Fruit fly (Drosophila melanogaster): ENCODE measurements around the gene CG14182.

DNA sequence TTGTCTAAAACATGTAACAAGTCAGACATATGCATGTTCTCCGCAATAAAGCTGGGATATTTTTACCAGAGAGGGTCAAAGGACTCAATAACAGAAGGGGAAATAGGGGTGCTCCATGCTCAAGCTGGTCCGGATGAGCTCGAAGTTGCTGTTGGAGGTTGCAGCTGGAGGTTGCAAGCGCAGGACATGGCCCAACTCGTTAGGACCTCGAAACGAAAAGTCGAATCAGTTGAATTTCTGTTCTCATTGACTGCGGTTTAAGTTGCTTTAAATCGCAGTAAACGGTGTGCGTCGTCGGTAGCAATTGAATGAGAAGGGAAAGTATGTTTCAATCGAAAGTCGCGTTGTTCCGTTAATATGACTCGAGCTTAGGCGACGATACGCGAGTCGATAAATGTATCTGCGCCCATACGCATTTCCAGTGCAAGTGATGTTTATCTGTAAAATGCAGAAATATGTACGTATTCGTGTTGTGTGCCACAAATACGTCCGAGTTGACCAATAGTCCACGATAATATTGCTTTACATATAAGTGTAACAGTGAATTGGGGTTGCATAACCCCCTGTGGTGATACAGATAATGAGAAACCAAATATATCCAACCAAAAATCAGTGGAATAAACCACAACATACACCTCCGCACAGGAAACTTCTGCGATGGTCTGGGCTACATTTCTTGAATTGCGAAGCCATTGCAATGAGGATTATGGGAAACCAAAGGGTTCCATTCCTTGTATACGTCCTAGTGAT is 25.6 kb upstream of the CG14182 start, which contains the start of gene kug:
- TF ChIP-seq psq (optimal IDR thresholded peaks at IDR 0.05) (no peak), pan (optimal IDR thresholded peaks at IDR 0.05) (no peak), EcR (GFP tag; optimal IDR thresholded peaks at IDR 0.05) (no peak), usp (GFP tag; optimal IDR thresholded peaks at IDR 0.05) (no peak), CG8478 (optimal IDR thresholded peaks at IDR 0.05) (no peak), Dll (optimal IDR thresholded peaks at IDR 0.05) (no peak)
